Fruit fly (Drosophila melanogaster) whole organism, embryonic: ENCODE measurements around the gene CG7296.
A peak's percentile ranks its signal among the peaks of the same experiment; 100 is the strongest.

ENCODE experiments used
- Antp ChIP-seq: fragments of 200-800 bp; sonication (Bioruptor generic); optimal IDR thresholded peaks from 3 replicates; lab custom pipeline; 2016; ENCODE audit warnings: missing biosample characterization, missing genetic modification characterization
- BtbVII ChIP-seq: fragments of 200-800 bp; sonication (Bioruptor generic); optimal IDR thresholded peaks from 3 replicates; lab custom pipeline; 2017; ENCODE audit warnings: missing biosample characterization, mild to moderate bottlenecking, missing genetic modification characterization
- CG10147 ChIP-seq: fragments of 200-800 bp; sonication (Bioruptor generic); optimal IDR thresholded peaks from 2 replicates; lab custom pipeline; 2019; ENCODE audit warnings: missing biosample characterization, mild to moderate bottlenecking, missing genetic modification characterization, moderate library complexity
- CG10979 ChIP-seq: fragments of 200-800 bp; sonication (Bioruptor generic); optimal IDR thresholded peaks from 2 replicates; lab custom pipeline; 2018; ENCODE audit warnings: missing biosample characterization, mild to moderate bottlenecking, missing genetic modification characterization, moderate library complexity
- CG11247 ChIP-seq: fragments of 200-800 bp; sonication (Bioruptor generic); IDR thresholded peaks from 2 replicates; pipeline ENCODE4 v1.3.6; 2022; ENCODE audit warnings: missing biosample characterization, missing genetic modification characterization
- CG12744 ChIP-seq: fragments of 200-800 bp; sonication (Bioruptor generic); optimal IDR thresholded peaks from 2 replicates; lab custom pipeline; 2016; ENCODE audit warnings: missing biosample characterization, missing genetic modification characterization
- CG16779 ChIP-seq: fragments of 200-800 bp; sonication (Bioruptor generic); IDR thresholded peaks from 2 replicates; pipeline ENCODE4 v1.3.6; 2022; ENCODE audit warnings: missing biosample characterization, missing genetic modification characterization
- CG17385 ChIP-seq: fragments of 200-800 bp; sonication (Bioruptor generic); optimal IDR thresholded peaks from 3 replicates; lab custom pipeline; 2018; ENCODE audit warnings: missing biosample characterization, mild to moderate bottlenecking, missing genetic modification characterization
- CG2678 ChIP-seq: fragments of 200-800 bp; sonication (Bioruptor generic); optimal IDR thresholded peaks from 3 replicates; lab custom pipeline; 2019; ENCODE audit warnings: missing biosample characterization, mild to moderate bottlenecking, missing genetic modification characterization, moderate library complexity
- CG31365 ChIP-seq: fragments of 200-800 bp; sonication (Bioruptor generic); optimal IDR thresholded peaks from 2 replicates; lab custom pipeline; 2018; ENCODE audit warnings: missing biosample characterization, mild to moderate bottlenecking, missing genetic modification characterization
- CG31441 ChIP-seq: fragments of 200-800 bp; sonication (Bioruptor generic); IDR thresholded peaks from 2 replicates; pipeline ENCODE4 v1.3.6; 2022; ENCODE audit warnings: missing biosample characterization, missing genetic modification characterization
- CG3838 ChIP-seq: fragments of 200-800 bp; sonication (Bioruptor generic); optimal IDR thresholded peaks from 3 replicates; lab custom pipeline; 2016; ENCODE audit warnings: missing biosample characterization, missing genetic modification characterization
- CG4730 ChIP-seq: fragments of 200-800 bp; sonication (Bioruptor generic); IDR thresholded peaks from 2 replicates; pipeline ENCODE4 v1.3.6; 2022; ENCODE audit warnings: missing biosample characterization, missing genetic modification characterization
- CG6683 ChIP-seq: fragments of 200-800 bp; sonication (Bioruptor generic); optimal IDR thresholded peaks from 2 replicates; lab custom pipeline; 2017; ENCODE audit warnings: missing biosample characterization, mild to moderate bottlenecking, missing genetic modification characterization, missing genetic modification reagents
- CG7357 ChIP-seq: fragments of 200-800 bp; sonication (Bioruptor generic); IDR thresholded peaks from 3 replicates; pipeline ENCODE4 v1.3.6; 2022; ENCODE audit warnings: missing biosample characterization, missing genetic modification characterization
- CG7745 ChIP-seq: fragments of 200-800 bp; sonication (Bioruptor generic); optimal IDR thresholded peaks from 2 replicates; lab custom pipeline; 2018; ENCODE audit warnings: missing biosample characterization, mild to moderate bottlenecking, missing genetic modification characterization, moderate library complexity
- CG7839 ChIP-seq: fragments of 200-800 bp; sonication (Bioruptor generic); optimal IDR thresholded peaks from 3 replicates; lab custom pipeline; 2018; ENCODE audit warnings: missing biosample characterization, mild to moderate bottlenecking, missing genetic modification characterization, moderate library complexity
- CG8765 ChIP-seq: fragments of 200-800 bp; sonication (Bioruptor generic); IDR thresholded peaks from 2 replicates; pipeline ENCODE4 v1.3.6; 2022; ENCODE audit warnings: missing biosample characterization, missing genetic modification characterization
- D19A ChIP-seq: fragments of 200-800 bp; optimal IDR thresholded peaks from 3 replicates; lab custom pipeline; 2019; ENCODE audit warnings: missing biosample characterization, mild to moderate bottlenecking, missing genetic modification characterization, moderate library complexity
- Deaf1 ChIP-seq: fragments of 200-800 bp; optimal IDR thresholded peaks from 3 replicates; lab custom pipeline; 2019; ENCODE audit warnings: missing biosample characterization, mild to moderate bottlenecking, missing genetic modification characterization, moderate library complexity
- HHEX ChIP-seq: fragments of 200-800 bp; sonication (Bioruptor generic); optimal IDR thresholded peaks from 3 replicates; lab custom pipeline; 2017; ENCODE audit warnings: missing biosample characterization, mild to moderate bottlenecking, missing genetic modification characterization, missing genetic modification reagents
- Hr51 ChIP-seq, 2 experiments: fragments of 200-800 bp; sonication (Bioruptor generic); optimal IDR thresholded peaks; 2 replicates in 1 of 2; 3 replicates in 1 of 2; lab custom pipeline; 2016 to 2018; ENCODE audit warnings: missing biosample characterization in 2 of 2, missing genetic modification characterization in 2 of 2, mild to moderate bottlenecking in 1 of 2, moderate library complexity in 1 of 2
- MBD-R2 ChIP-seq: fragments of 200-800 bp; sonication (Bioruptor generic); IDR thresholded peaks from 2 replicates; pipeline ENCODE4 v1.3.6; 2022; ENCODE audit warnings: missing biosample characterization, missing genetic modification characterization
- NK7.1 ChIP-seq: fragments of 200-800 bp; sonication (Bioruptor generic); optimal IDR thresholded peaks from 3 replicates; lab custom pipeline; 2016; ENCODE audit warnings: missing biosample characterization, missing genetic modification characterization
- Nf-YA ChIP-seq: fragments of 200-800 bp; sonication (Bioruptor generic); IDR thresholded peaks from 2 replicates; pipeline ENCODE4 v1.3.6; 2022; ENCODE audit warnings: missing biosample characterization, missing genetic modification characterization
- Ravus ChIP-seq: fragments of 200-800 bp; sonication (Bioruptor generic); IDR thresholded peaks from 2 replicates; pipeline ENCODE4 v1.3.6; 2022; ENCODE audit warnings: missing biosample characterization, missing genetic modification characterization
- Xbp1 ChIP-seq: fragments of 200-800 bp; sonication (Bioruptor generic); optimal IDR thresholded peaks from 3 replicates; lab custom pipeline; 2016; ENCODE audit warnings: missing biosample characterization, mild to moderate bottlenecking, missing genetic modification characterization
- bbx ChIP-seq: fragments of 200-800 bp; sonication (Bioruptor generic); IDR thresholded peaks from 2 replicates; pipeline ENCODE4 v1.3.6; 2022; ENCODE audit warnings: missing biosample characterization, missing genetic modification characterization; ENCODE audit not compliant: partially characterized antibody
- bigmax ChIP-seq: fragments of 200-800 bp; sonication (Bioruptor generic); optimal IDR thresholded peaks from 2 replicates; lab custom pipeline; 2018; ENCODE audit warnings: missing biosample characterization, mild to moderate bottlenecking, missing genetic modification characterization
- btn ChIP-seq: fragments of 200-800 bp; sonication (Bioruptor generic); optimal IDR thresholded peaks from 2 replicates; lab custom pipeline; 2016; ENCODE audit warnings: missing biosample characterization, missing genetic modification characterization
- croc ChIP-seq: fragments of 200-800 bp; sonication (Bioruptor generic); conservative IDR thresholded peaks from 3 replicates; pipeline ENCODE4 v1.3.6; 2022; ENCODE audit warnings: missing biosample characterization, missing genetic modification characterization
- da ChIP-seq: fragments of 200-800 bp; sonication (Bioruptor generic); optimal IDR thresholded peaks from 2 replicates; lab custom pipeline; 2016; ENCODE audit warnings: missing biosample characterization, missing genetic modification characterization
- dan ChIP-seq: fragments of 200-800 bp; sonication (Bioruptor generic); IDR thresholded peaks from 2 replicates; pipeline ENCODE4 v1.3.6; 2022; ENCODE audit warnings: missing biosample characterization, missing genetic modification characterization
- dmrt11E ChIP-seq: fragments of 200-800 bp; sonication (Bioruptor generic); optimal IDR thresholded peaks from 3 replicates; lab custom pipeline; 2018; ENCODE audit warnings: missing biosample characterization, mild to moderate bottlenecking, missing genetic modification characterization, moderate library complexity
- gsb ChIP-seq: fragments of 200-800 bp; sonication (Bioruptor generic); IDR thresholded peaks from 2 replicates; pipeline ENCODE4 v1.3.6; 2022; ENCODE audit warnings: missing biosample characterization, missing genetic modification characterization
- hb ChIP-seq: fragments of 200-800 bp; sonication (Bioruptor generic); IDR thresholded peaks from 3 replicates; pipeline ENCODE4 v1.3.6; 2022; ENCODE audit warnings: missing biosample characterization, missing genetic modification characterization; ENCODE audit not compliant: partially characterized antibody
- hth ChIP-seq: fragments of >200 bp; optimal IDR thresholded peaks from 2 replicates; lab custom pipeline; 2017; ENCODE audit warnings: inconsistent platforms
- insv ChIP-seq, 2 experiments: fragments of 200-800 bp; sonication (Bioruptor generic); optimal IDR thresholded peaks; 3 replicates each; lab custom pipeline; 2016 to 2018; ENCODE audit warnings: missing biosample characterization in 2 of 2, missing genetic modification characterization in 2 of 2
- jing ChIP-seq: fragments of 200-800 bp; sonication (Bioruptor generic); optimal IDR thresholded peaks from 2 replicates; lab custom pipeline; 2018; ENCODE audit warnings: missing biosample characterization, mild to moderate bottlenecking, missing genetic modification characterization
- kay ChIP-seq: fragments of 200-800 bp; sonication (Bioruptor generic); optimal IDR thresholded peaks from 2 replicates; lab custom pipeline; 2016; ENCODE audit warnings: missing biosample characterization, missing genetic modification characterization
- klu ChIP-seq: fragments of 200-800 bp; sonication (Bioruptor generic); IDR thresholded peaks from 2 replicates; pipeline ENCODE4 v1.3.6; 2022; ENCODE audit warnings: missing biosample characterization, missing genetic modification characterization
- nau ChIP-seq: fragments of 200-800 bp; sonication (Bioruptor generic); optimal IDR thresholded peaks from 3 replicates; lab custom pipeline; 2017; ENCODE audit warnings: missing biosample characterization, mild to moderate bottlenecking, missing genetic modification characterization, missing genetic modification reagents
- org-1 ChIP-seq: fragments of 200-800 bp; sonication (Bioruptor generic); optimal IDR thresholded peaks from 2 replicates; lab custom pipeline; 2017; ENCODE audit warnings: missing biosample characterization, missing genetic modification characterization
- p53 ChIP-seq: fragments of 200-800 bp; sonication (Bioruptor generic); optimal IDR thresholded peaks from 2 replicates; lab custom pipeline; 2016; ENCODE audit warnings: missing biosample characterization, missing genetic modification characterization
- pita ChIP-seq: fragments of 200-800 bp; sonication (Bioruptor generic); optimal IDR thresholded peaks from 2 replicates; lab custom pipeline; 2017; ENCODE audit warnings: missing biosample characterization, mild to moderate bottlenecking, missing genetic modification characterization
- pnt ChIP-seq: fragments of 200-800 bp; sonication (Bioruptor generic); optimal IDR thresholded peaks from 3 replicates; lab custom pipeline; 2016; ENCODE audit warnings: missing biosample characterization, missing genetic modification characterization
- psq ChIP-seq: fragments of 200-800 bp; sonication (Bioruptor generic); optimal IDR thresholded peaks from 2 replicates; lab custom pipeline; 2017; ENCODE audit warnings: missing biosample characterization, missing genetic modification characterization
- tap ChIP-seq: fragments of 200-800 bp; optimal IDR thresholded peaks from 3 replicates; lab custom pipeline; 2019; ENCODE audit warnings: missing biosample characterization, mild to moderate bottlenecking, missing genetic modification characterization, moderate library complexity
- toy ChIP-seq: fragments of 200-800 bp; sonication (Bioruptor generic); IDR thresholded peaks from 2 replicates; pipeline ENCODE4 v1.3.6; 2022; ENCODE audit warnings: missing biosample characterization, missing genetic modification characterization
- tup ChIP-seq: fragments of 200-800 bp; sonication (Bioruptor generic); optimal IDR thresholded peaks from 2 replicates; lab custom pipeline; 2016; ENCODE audit warnings: missing biosample characterization, mild to moderate bottlenecking, missing genetic modification characterization, moderate library complexity
- zen ChIP-seq: fragments of 200-800 bp; sonication (Bioruptor generic); optimal IDR thresholded peaks from 3 replicates; lab custom pipeline; 2018; ENCODE audit warnings: missing biosample characterization, mild to moderate bottlenecking, missing genetic modification characterization, moderate library complexity

Gene CG7296

dm6 chr2L:10665603-10666002 is 21.3 kb downstream of the CG7296 start (continued):
- TF ChIP-seq toy (GFP tag; lab: Robert Waterston, UW) (no peak), CG7839 (tag; lab: Kevin White, UChicago) (peak; percentile 80), croc (GFP tag; lab: Robert Waterston, UW) (peak; percentile 53; the same call in 1 of the 3 replicates), gsb (GFP tag; lab: Robert Waterston, UW) (peak; percentile 79), CG2678 (peak; percentile 82), CG8765 (peak; percentile 47; the same call in 1 of the 2 replicates), CG17385 (GFP tag; lab: Kevin White, UChicago) (peak; percentile 76), jing (GFP tag; lab: Kevin White, UChicago) (peak; percentile 70), D19A (tag; lab: Kevin White, UChicago) (no peak), pnt (GFP tag; lab: Kevin White, UChicago) (peak; percentile 76), CG10979 (tag; lab: Kevin White, UChicago) (no peak), org-1 (GFP tag; lab: Kevin White, UChicago) (peak; percentile 51), hb (GFP tag; lab: Robert Waterston, UW) (no peak), da (GFP tag; lab: Kevin White, UChicago) (no peak), HHEX (GFP tag; lab: Kevin White, UChicago) (peak; percentile 68), klu (no peak), pita (no peak), CG16779 (GFP tag; lab: Robert Waterston, UW) (peak; percentile 63), MBD-R2 (GFP tag; lab: Robert Waterston, UW) (peak; percentile 55), CG12744 (peak; percentile 46), Ravus (GFP tag; lab: Robert Waterston, UW) (peak; percentile 72), bbx (GFP tag; lab: Robert Waterston, UW) (no peak), Hr51 (GFP tag; optimal IDR thresholded peaks at IDR 0.05; lab: Kevin White, UChicago) (peak; percentile 43 to 89), psq (GFP tag; lab: Kevin White, UChicago) (peak; percentile 43), bigmax (GFP tag; lab: Kevin White, UChicago) (no peak), BtbVII (peak; percentile 19), btn (peak; percentile 14), CG31441 (GFP tag; lab: Robert Waterston, UW) (peak; percentile 76), CG3838 (GFP tag; lab: Kevin White, UChicago) (peak; percentile 64), CG4730 (peak; percentile 89), CG7745 (tag; lab: Kevin White, UChicago) (no peak), hth (lab: Kevin White, UChicago) (no peak), dmrt11E (tag; lab: Kevin White, UChicago) (peak; percentile 50), tup (GFP tag; lab: Kevin White, UChicago) (peak; percentile 57), kay (GFP tag; lab: Kevin White, UChicago) (peak; percentile 9), Nf-YA (GFP tag; lab: Robert Waterston, UW) (peak; percentile 78), zen (tag; lab: Kevin White, UChicago) (peak; percentile 57), p53 (GFP tag; lab: Kevin White, UChicago) (no peak), Antp (GFP tag; lab: Kevin White, UChicago) (peak; percentile 82), CG7357 (peak; percentile 76; the same call in 2 of the 3 replicates), NK7.1 (GFP tag; lab: Kevin White, UChicago) (peak; percentile 2), CG11247 (GFP tag; lab: Robert Waterston, UW) (peak; percentile 66), dan (GFP tag; lab: Robert Waterston, UW) (peak; percentile 33; the same call in 1 of the 2 replicates), CG31365 (tag; lab: Kevin White, UChicago) (no peak), nau (peak; percentile 43), tap (tag; lab: Kevin White, UChicago) (peak; percentile 80), CG6683 (GFP tag; lab: Kevin White, UChicago) (no peak), CG10147 (peak; percentile 23), Xbp1 (GFP tag; lab: Kevin White, UChicago) (peak; percentile 86), Deaf1 (tag; lab: Kevin White, UChicago) (peak; percentile 3), insv (GFP tag; optimal IDR thresholded peaks at IDR 0.05; lab: Kevin White, UChicago) (no peak)
